Worm (Caenorhabditis elegans) whole organism, midembryonic: ENCODE measurements around the gene srh-140.

Experiments used
- T22C8.4 ChIP-seq: fragments of 200-800 bp; sonication (Bioruptor generic); IDR thresholded peaks from 2 replicates; pipeline ENCODE4 v1.3.6; 2022; ENCODE audit warnings: missing genetic modification characterization, missing compliant biosample characterization
- cog-1 ChIP-seq: sonication (generic microtip); optimal IDR thresholded peaks from 2 replicates; lab custom pipeline; 2016; ENCODE audit warnings: missing genetic modification characterization, missing compliant biosample characterization
- flt-1 ChIP-seq: fragments of 200-800 bp; sonication (Bioruptor generic); IDR thresholded peaks from 2 replicates; pipeline ENCODE4 v1.3.6; 2022; ENCODE audit warnings: missing genetic modification characterization, missing compliant biosample characterization
- klf-2 ChIP-seq: fragments of 200-800 bp; sonication (Bioruptor generic); conservative IDR thresholded peaks from 2 replicates; pipeline ENCODE4 v1.3.6; 2022; ENCODE audit warnings: missing genetic modification reagents, missing genetic modification characterization, missing compliant biosample characterization
- med-1 ChIP-seq: sonication (generic microtip); optimal IDR thresholded peaks from 2 replicates; lab custom pipeline; 2017; ENCODE audit warnings: missing genetic modification characterization, mild to moderate bottlenecking, missing compliant biosample characterization, antibody characterized with exemption, missing genetic modification reagents; ENCODE audit not compliant: insufficient read depth
- ref-1 ChIP-seq: fragments of 200-800 bp; sonication (Bioruptor generic); conservative IDR thresholded peaks from 2 replicates; pipeline ENCODE4 v1.3.6; 2022; ENCODE audit warnings: missing genetic modification reagents, missing genetic modification characterization, missing compliant biosample characterization
- tab-1 ChIP-seq: fragments of 200-800 bp; sonication (Bioruptor generic); IDR thresholded peaks from 2 replicates; pipeline ENCODE4 v1.3.6; 2022; ENCODE audit warnings: missing genetic modification characterization, missing compliant biosample characterization
- ztf-23 ChIP-seq: fragments of 200-800 bp; sonication (Bioruptor generic); IDR thresholded peaks from 2 replicates; pipeline ENCODE4 v1.3.6; 2022; ENCODE audit warnings: missing genetic modification reagents, missing genetic modification characterization, missing compliant biosample characterization
- ztf-29 ChIP-seq: fragments of 200-800 bp; sonication (Bioruptor generic); IDR thresholded peaks from 2 replicates; pipeline ENCODE4 v1.3.6; 2022; ENCODE audit warnings: missing genetic modification reagents, missing genetic modification characterization, missing compliant biosample characterization

srh-140 gene

DNA sequence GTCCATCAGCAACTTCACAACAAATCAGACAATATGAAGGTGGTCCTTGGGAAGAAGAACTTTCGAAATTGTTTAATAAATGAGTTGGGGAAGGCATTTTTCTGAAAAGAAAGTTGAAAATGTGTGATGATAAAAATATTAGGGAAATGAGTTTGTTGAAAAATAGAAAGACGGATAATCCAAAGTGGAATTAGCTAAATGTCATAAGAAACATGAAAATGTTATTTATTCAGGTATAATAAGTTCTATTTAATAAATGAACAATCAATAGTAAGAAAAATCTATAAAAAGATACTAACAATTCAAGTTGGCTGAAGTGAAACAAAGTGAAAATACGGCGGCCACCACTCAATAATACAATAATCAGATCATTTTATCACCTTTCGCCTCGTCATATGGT, 19.7 kb upstream of the srh-140 start, which contains the start of gene nhr-53:
Gene nhr-53 (minus strand): TSS at position 101 of the 400 bp plus-strand sequence.
- TF ChIP-seq klf-2 (GFP tag; lab: Robert Waterston, UW) (no peak), T22C8.4 (GFP tag; lab: Robert Waterston, UW) (no peak), tab-1 (GFP tag; lab: Robert Waterston, UW) (no peak), ztf-23 (GFP tag; lab: Robert Waterston, UW) (no peak), ztf-29 (GFP tag; lab: Robert Waterston, UW) (no peak), flt-1 (no peak), med-1 (no peak), ref-1 (no peak), cog-1 (no peak)

DNA sequence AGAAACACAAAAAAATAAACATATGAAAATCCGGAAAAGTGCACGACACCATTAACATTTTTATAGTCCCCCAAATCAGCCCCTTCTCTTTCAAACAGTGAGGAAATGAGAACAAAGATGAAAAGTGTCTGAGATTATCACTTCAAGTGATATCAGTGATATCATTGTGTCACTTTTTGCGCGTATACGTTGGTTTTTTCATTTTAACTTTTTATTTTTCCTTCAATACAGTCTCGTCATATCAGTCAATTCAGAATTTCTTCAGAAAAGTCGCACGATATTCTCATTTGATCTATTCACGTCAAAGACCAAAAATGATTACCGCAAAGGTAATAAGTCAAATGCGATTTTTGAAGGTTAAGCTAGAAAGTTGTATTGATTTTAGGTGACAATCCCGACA, 17.2 kb upstream of the srh-140 start, which contains the start of gene twk-34:
Gene twk-34 (plus strand): TSS at position 216 of the 400 bp plus-strand sequence.
- TF ChIP-seq ztf-23 (GFP tag; lab: Robert Waterston, UW) (no peak), tab-1 (GFP tag; lab: Robert Waterston, UW) (no peak), cog-1 (no peak), T22C8.4 (GFP tag; lab: Robert Waterston, UW) (no peak), ztf-29 (GFP tag; lab: Robert Waterston, UW) (no peak), klf-2 (GFP tag; lab: Robert Waterston, UW) (no peak), flt-1 (no peak), med-1 (no peak), ref-1 (no peak)

DNA sequence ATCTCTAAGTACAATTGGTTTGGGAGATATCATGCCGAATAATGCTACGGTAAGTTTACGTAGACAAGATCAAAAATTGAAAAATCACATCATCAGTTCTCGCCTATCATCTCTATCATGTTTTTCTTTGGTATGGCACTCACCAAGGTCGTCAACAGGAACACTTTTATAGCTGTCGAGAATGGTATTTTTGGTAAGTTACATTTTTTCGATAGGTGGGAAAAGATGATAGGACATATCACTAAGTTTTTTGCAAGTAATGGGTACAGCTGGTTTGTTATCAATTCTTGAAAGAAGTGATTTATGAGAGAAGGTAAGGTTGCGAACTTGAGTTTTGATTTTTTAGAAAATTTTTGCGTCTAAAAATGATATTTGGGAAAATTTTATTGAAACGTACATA, 14.0 kb upstream of the srh-140 start:
- TF ChIP-seq T22C8.4 (GFP tag; lab: Robert Waterston, UW) = no peak
- no peak for TF ChIP-seq ztf-29 (GFP tag; lab: Robert Waterston, UW)
- no peak for TF ChIP-seq klf-2 (GFP tag; lab: Robert Waterston, UW)
- no peak for TF ChIP-seq cog-1
- TF ChIP-seq ztf-23 (GFP tag; lab: Robert Waterston, UW) = no peak
- TF ChIP-seq med-1 = no peak
- TF ChIP-seq ref-1 = no peak
- no peak for TF ChIP-seq tab-1 (GFP tag; lab: Robert Waterston, UW)
- no peak for TF ChIP-seq flt-1

DNA sequence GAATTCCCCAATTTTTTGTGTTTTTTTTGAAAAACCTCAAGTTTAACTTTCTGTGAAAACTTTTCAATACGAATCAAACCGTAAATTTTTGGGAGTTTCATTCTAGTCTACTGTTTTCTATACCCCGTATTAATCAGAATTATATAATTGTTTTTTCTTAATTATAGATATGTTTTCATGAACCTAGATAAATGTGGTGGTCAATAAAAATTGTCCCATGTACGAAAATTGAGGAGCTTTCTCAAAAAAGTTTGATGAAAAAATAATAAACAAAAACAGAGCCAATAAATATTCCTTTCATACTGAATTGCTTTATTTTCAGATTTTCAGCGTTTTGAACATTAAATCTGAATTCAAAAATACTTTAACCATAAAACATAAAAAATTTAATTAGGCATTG, 11.6 kb upstream of the srh-140 start, which contains the start of gene Y6E2A.1:
Gene Y6E2A.1 (minus strand): TSS at position 101 of the 400 bp plus-strand sequence.
- TF ChIP-seq ref-1 = no peak
- no peak for TF ChIP-seq flt-1
- no peak for TF ChIP-seq ztf-29 (GFP tag; lab: Robert Waterston, UW)
- no peak for TF ChIP-seq cog-1
- TF ChIP-seq klf-2 (GFP tag; lab: Robert Waterston, UW) = no peak
- TF ChIP-seq tab-1 (GFP tag; lab: Robert Waterston, UW) = no peak
- TF ChIP-seq med-1 = no peak
- no peak for TF ChIP-seq T22C8.4 (GFP tag; lab: Robert Waterston, UW)
- TF ChIP-seq ztf-23 (GFP tag; lab: Robert Waterston, UW) = no peak

DNA sequence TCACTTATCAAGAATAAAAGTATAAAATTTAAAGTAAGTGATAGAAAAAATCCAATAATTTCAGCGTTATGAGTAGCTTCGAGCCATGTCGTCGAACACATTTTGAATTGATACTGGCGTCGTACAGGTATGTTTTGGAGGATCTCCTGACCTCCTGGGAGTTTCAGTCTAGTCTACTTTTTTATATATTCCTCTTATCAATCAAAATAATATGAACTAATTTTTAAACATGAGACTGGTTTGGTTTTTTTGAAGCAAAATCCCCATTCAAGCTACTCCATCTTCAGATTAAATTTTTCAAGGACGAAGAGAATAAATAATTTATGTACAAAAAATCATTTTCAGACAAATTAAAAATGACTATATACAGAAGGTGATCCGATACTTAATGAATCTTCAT, 10.1 kb upstream of the srh-140 start, which contains the start of gene str-101:
Gene str-101 (minus strand): TSS at position 101 of the 400 bp plus-strand sequence.
- no peak for TF ChIP-seq ztf-29 (GFP tag; lab: Robert Waterston, UW)

DNA sequence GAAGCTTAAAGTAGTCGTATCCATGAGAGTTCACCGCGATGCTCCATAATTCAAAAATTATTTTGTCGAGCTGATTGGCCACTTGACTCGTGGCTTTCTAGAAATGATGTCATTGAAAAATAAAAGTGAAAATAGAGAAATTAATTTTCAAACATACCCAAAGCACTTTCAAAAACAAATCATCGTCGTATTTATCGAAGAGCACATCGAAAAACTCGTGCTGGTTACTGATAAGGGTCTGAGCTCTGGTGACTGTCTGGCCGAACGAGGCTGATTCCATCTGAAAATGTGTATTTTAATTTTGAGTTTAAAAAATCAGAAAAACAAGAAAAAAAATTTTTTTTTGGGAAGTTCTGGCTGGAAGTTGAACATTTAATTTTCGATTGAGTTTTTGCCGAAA, 9.6 kb upstream of the srh-140 start:
- TF ChIP-seq ztf-29 (GFP tag; lab: Robert Waterston, UW) (no peak), klf-2 (GFP tag; lab: Robert Waterston, UW) (no peak), cog-1 (no peak), med-1 (no peak), T22C8.4 (GFP tag; lab: Robert Waterston, UW) (no peak), ref-1 (no peak), tab-1 (GFP tag; lab: Robert Waterston, UW) (no peak), flt-1 (no peak), ztf-23 (GFP tag; lab: Robert Waterston, UW) (no peak)

DNA sequence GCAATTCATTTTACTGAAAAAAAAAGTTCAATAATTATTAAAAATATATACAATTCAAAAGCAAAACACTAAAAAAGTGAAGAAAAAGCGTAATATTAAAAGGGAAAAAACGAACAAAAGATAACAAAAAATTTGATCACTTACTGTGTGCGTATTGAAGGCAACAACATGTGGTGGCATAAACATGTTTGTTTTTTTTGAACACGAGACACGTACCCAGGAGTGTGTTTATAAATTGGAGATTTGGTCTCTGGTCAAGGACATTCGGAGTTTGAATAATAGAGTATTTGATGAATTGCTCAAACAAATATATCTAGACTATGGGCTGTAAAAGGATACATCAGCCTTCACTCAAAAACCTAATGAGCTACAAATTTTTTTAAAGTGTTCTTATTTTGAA, 6.4 kb upstream of the srh-140 start:
- TF ChIP-seq ref-1 = no peak
- TF ChIP-seq med-1 = no peak
- TF ChIP-seq ztf-23 (GFP tag; lab: Robert Waterston, UW) = no peak
- TF ChIP-seq T22C8.4 (GFP tag; lab: Robert Waterston, UW) = no peak

DNA sequence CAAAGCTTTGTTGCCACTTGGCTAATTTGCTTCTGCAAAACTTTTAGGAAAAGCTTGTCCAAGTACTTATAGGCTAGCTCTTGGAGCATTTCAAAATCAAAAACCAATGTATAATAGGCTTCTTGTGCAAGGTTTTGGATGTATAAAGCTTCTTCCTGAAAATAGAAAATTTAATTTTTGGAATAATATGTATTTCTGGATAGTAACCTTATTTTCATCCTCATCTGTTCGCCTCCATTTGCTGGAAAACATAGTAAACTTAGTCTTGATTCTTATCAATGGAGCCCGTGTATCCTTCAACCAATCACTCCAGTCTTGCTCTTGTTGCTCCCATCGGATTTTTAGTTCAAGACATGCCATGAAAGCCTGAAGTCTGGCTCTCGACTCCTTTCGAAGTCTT, 5.3 kb upstream of the srh-140 start, which contains the start of gene Y6E2A.4:
Gene Y6E2A.4 (minus strand): TSS at position 101 of the 400 bp plus-strand sequence.
- no peak for TF ChIP-seq ztf-23 (GFP tag; lab: Robert Waterston, UW)
- no peak for TF ChIP-seq ref-1
- no peak for TF ChIP-seq med-1
- TF ChIP-seq T22C8.4 (GFP tag; lab: Robert Waterston, UW) = no peak
- no peak for TF ChIP-seq flt-1
- no peak for TF ChIP-seq klf-2 (GFP tag; lab: Robert Waterston, UW)
- TF ChIP-seq tab-1 (GFP tag; lab: Robert Waterston, UW) = no peak
- no peak for TF ChIP-seq ztf-29 (GFP tag; lab: Robert Waterston, UW)
- no peak for TF ChIP-seq cog-1

DNA sequence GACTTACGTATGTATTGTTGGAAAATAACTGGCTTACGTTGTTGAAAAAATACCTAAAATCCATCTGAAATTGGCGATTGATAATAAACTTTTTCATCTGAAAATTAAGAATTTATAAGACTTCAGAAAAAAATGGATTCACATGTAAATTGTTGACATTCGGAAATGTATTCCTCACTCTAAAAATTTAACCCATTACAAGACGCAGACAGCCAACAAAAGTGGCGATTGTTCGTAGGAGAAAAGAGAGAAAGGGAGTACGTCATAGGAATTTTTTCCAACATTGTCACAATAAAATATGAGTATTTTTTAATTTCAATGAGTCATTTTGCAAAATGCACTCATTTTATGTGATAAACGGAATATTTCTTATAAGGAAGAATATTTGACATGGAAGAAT, 3.4 kb upstream of the srh-140 start, which contains the start of gene Y6E2A.5:
Gene Y6E2A.5 (minus strand): TSS at position 101 of the 400 bp plus-strand sequence.
- TF ChIP-seq ztf-23 (GFP tag; lab: Robert Waterston, UW) (no peak), flt-1 (no peak), med-1 (no peak), ref-1 (no peak), ztf-29 (GFP tag; lab: Robert Waterston, UW) (no peak), cog-1 (no peak)

DNA sequence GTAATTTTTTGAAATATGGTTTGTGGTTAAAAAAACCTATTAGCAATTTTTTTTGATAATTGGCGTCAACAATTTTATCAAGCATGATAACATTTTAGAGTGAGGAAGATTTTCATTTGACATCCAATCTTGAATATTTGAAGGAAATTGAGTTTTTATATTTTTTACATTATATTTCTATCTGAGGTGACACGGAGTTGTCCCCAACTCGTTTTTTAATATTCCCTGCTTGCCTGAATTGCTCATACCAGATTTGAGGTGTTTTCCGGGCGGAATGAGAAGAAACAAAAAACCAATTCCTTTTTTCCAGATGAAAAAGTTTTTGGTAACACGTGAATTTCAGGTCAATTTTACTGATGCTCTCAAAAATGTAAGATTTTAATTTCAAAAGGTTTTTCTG, 2.4 kb upstream of the srh-140 start, which contains the start of gene Y6E2A.7:
Gene Y6E2A.7 (plus strand): TSS at position 301 of the 400 bp plus-strand sequence.
- TF ChIP-seq med-1 (no peak), ref-1 (no peak), klf-2 (GFP tag; lab: Robert Waterston, UW) (no peak), ztf-29 (GFP tag; lab: Robert Waterston, UW) (no peak), T22C8.4 (GFP tag; lab: Robert Waterston, UW) (no peak), flt-1 (no peak), cog-1 (no peak), ztf-23 (GFP tag; lab: Robert Waterston, UW) (no peak), tab-1 (GFP tag; lab: Robert Waterston, UW) (no peak)

DNA sequence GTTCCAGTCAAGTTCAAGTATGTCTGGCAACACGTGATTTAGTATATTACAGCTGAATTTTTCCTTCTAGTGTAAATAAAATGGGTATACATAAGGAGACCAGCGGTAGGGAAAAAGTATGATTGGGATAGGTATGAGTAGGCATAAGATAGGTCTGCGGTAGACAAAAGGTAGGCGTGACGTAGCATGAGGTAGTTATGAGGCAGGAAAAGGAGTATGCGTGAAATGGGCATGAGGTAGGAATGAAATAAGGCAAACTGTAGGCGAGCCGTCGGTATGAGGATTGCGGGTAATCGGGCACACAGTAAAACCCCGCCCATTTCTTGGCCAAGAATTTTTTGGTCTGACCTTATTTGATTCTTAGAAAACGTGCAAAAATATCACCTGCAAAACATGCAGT, 557 bp upstream of the srh-140 start:
- TF ChIP-seq ztf-29 (GFP tag; lab: Robert Waterston, UW) = no peak
- TF ChIP-seq cog-1 = no peak
- no peak for TF ChIP-seq ref-1
- no peak for TF ChIP-seq T22C8.4 (GFP tag; lab: Robert Waterston, UW)
